Fruit fly (Drosophila melanogaster) whole organism, adult: ENCODE measurements around the gene CG4119.
A peak's percentile ranks its signal among the peaks of the same experiment; 100 is the strongest.

Source experiments
- CG11617 ChIP-seq: fragments of 200-800 bp; sonication (Bioruptor generic); optimal IDR thresholded peaks from 2 replicates; lab custom pipeline; 2017; ENCODE audit warnings: mild to moderate bottlenecking, missing biosample characterization, missing genetic modification reagents, missing genetic modification characterization
- CG12768 ChIP-seq: fragments of 200-800 bp; sonication (Bioruptor generic); optimal IDR thresholded peaks from 2 replicates; lab custom pipeline; 2017; ENCODE audit warnings: missing biosample characterization, missing genetic modification characterization, mild to moderate bottlenecking, moderate library complexity, missing genetic modification reagents
- CG14711 ChIP-seq: fragments of 200-800 bp; sonication (Bioruptor generic); optimal IDR thresholded peaks from 2 replicates; lab custom pipeline; 2018; ENCODE audit warnings: missing biosample characterization, mild to moderate bottlenecking, missing genetic modification characterization, moderate library complexity
- CG1620 ChIP-seq: fragments of 200-800 bp; sonication (Bioruptor generic); optimal IDR thresholded peaks from 2 replicates; lab custom pipeline; 2016; ENCODE audit warnings: missing biosample characterization, missing genetic modification characterization
- CG33017 ChIP-seq: fragments of 200-800 bp; sonication (Bioruptor generic); optimal IDR thresholded peaks from 2 replicates; lab custom pipeline; 2018; ENCODE audit warnings: missing biosample characterization, mild to moderate bottlenecking, missing genetic modification characterization, moderate library complexity
- CG5204 ChIP-seq: fragments of 200-800 bp; sonication (Bioruptor generic); optimal IDR thresholded peaks from 2 replicates; lab custom pipeline; 2016; ENCODE audit warnings: missing biosample characterization, missing genetic modification characterization
- CG7045 ChIP-seq: fragments of 200-800 bp; sonication (Bioruptor generic); optimal IDR thresholded peaks from 2 replicates; lab custom pipeline; 2017; ENCODE audit warnings: missing biosample characterization, mild to moderate bottlenecking, missing genetic modification characterization
- CG7101 ChIP-seq: fragments of 200-800 bp; sonication (Bioruptor generic); optimal IDR thresholded peaks from 2 replicates; lab custom pipeline; 2018; ENCODE audit warnings: missing biosample characterization, mild to moderate bottlenecking, missing genetic modification characterization, moderate library complexity
- Clk ChIP-seq: fragments of 200-800 bp; sonication (Bioruptor generic); optimal IDR thresholded peaks from 2 replicates; lab custom pipeline; 2017; ENCODE audit warnings: missing biosample characterization, missing genetic modification characterization
- Crg-1 ChIP-seq: fragments of 200-800 bp; sonication (Bioruptor generic); optimal IDR thresholded peaks from 2 replicates; lab custom pipeline; 2016; ENCODE audit warnings: missing biosample characterization, missing genetic modification characterization
- Hr96 ChIP-seq: fragments of 200-800 bp; sonication (Bioruptor generic); optimal IDR thresholded peaks from 2 replicates; lab custom pipeline; 2016; ENCODE audit warnings: missing biosample characterization, missing genetic modification characterization
- Mnt ChIP-seq: fragments of 200-800 bp; sonication (Bioruptor generic); optimal IDR thresholded peaks from 2 replicates; lab custom pipeline; 2016; ENCODE audit warnings: missing biosample characterization, mild to moderate bottlenecking, missing genetic modification characterization
- bab1 ChIP-seq: fragments of 200-800 bp; sonication (Bioruptor generic); optimal IDR thresholded peaks from 3 replicates; lab custom pipeline; 2019; ENCODE audit warnings: missing biosample characterization, mild to moderate bottlenecking, missing genetic modification characterization, moderate library complexity
- cic ChIP-seq: fragments of 200-800 bp; sonication (Bioruptor generic); optimal IDR thresholded peaks from 2 replicates; lab custom pipeline; 2017; ENCODE audit warnings: missing biosample characterization, mild to moderate bottlenecking, missing genetic modification characterization, moderate library complexity
- cnc ChIP-seq, 2 experiments: fragments of >200 bp; optimal IDR thresholded peaks; 2 replicates each; lab custom pipeline; 2017
- kay ChIP-seq: fragments of 200-800 bp; sonication (Bioruptor generic); peaks from one replicate; lab custom pipeline; 2016; ENCODE audit warnings: missing biosample characterization, missing genetic modification characterization, borderline replicate concordance
- ovo ChIP-seq: fragments of 200-800 bp; sonication (Bioruptor generic); optimal IDR thresholded peaks from 2 replicates; lab custom pipeline; 2016; ENCODE audit warnings: missing biosample characterization, missing genetic modification characterization
- pad ChIP-seq: fragments of 200-800 bp; sonication (Bioruptor generic); optimal IDR thresholded peaks from 3 replicates; lab custom pipeline; 2017; ENCODE audit warnings: missing biosample characterization, missing genetic modification characterization, mild to moderate bottlenecking, moderate library complexity, missing genetic modification reagents
- tj ChIP-seq: fragments of 200-800 bp; sonication (Bioruptor generic); optimal IDR thresholded peaks from 3 replicates; lab custom pipeline; 2017; ENCODE audit warnings: missing biosample characterization, mild to moderate bottlenecking, missing genetic modification characterization, moderate library complexity
- toe ChIP-seq: fragments of 200-800 bp; sonication (Bioruptor generic); optimal IDR thresholded peaks from 2 replicates; lab custom pipeline; 2016; ENCODE audit warnings: missing biosample characterization, missing genetic modification characterization

The CG4119 gene

dm6 chrX:5649998-5650397, 15.9 kb upstream of the CG4119 start:
- TF ChIP-seq pad (GFP tag; lab: Kevin White, UChicago) (peak; percentile 96), CG5204 (no peak), CG11617 (GFP tag; lab: Kevin White, UChicago) (no peak)

dm6 chrX:5661971-5662370, 3.9 kb upstream of the CG4119 start:
- no peak for TF ChIP-seq CG12768 (GFP tag; lab: Kevin White, UChicago)
- TF ChIP-seq Hr96 (GFP tag; lab: Kevin White, UChicago), result no peak
- no peak for TF ChIP-seq cnc (optimal IDR thresholded peaks at IDR 0.05; lab: Kevin White, UChicago)
- TF ChIP-seq CG14711 (tag; lab: Kevin White, UChicago), result no peak
- no peak for TF ChIP-seq CG5204
- TF ChIP-seq bab1 (GFP tag; lab: Kevin White, UChicago), result no peak
- TF ChIP-seq pad (GFP tag; lab: Kevin White, UChicago), result peak; percentile 53
- no peak for TF ChIP-seq tj (GFP tag; lab: Kevin White, UChicago)
- no peak for TF ChIP-seq CG33017

dm6 chrX:5662761-5663160, 3.1 kb upstream of the CG4119 start, which contains the start of gene OtopLc:
Gene OtopLc (minus strand): TSS chrX:5662861.
- TF ChIP-seq cnc (optimal IDR thresholded peaks at IDR 0.05; lab: Kevin White, UChicago) (no peak), Clk (no peak), CG5204 (no peak), tj (GFP tag; lab: Kevin White, UChicago) (no peak), toe (no peak), CG7101 (tag; lab: Kevin White, UChicago) (no peak)

dm6 chrX:5664222-5664621, 1.6 kb upstream of the CG4119 start:
- peak; percentile 33 for TF ChIP-seq Mnt (GFP tag; lab: Kevin White, UChicago)
- peak; percentile 4 for TF ChIP-seq pad (GFP tag; lab: Kevin White, UChicago)
- no peak for TF ChIP-seq cic

dm6 chrX:5671537-5672029, 5.7 kb downstream of the CG4119 start, which contains the start of gene Rab18:
Gene Rab18 (minus strand): TSS chrX:5671812.
- TF ChIP-seq Crg-1 (GFP tag; lab: Kevin White, UChicago) (peak; percentile 1), pad (GFP tag; lab: Kevin White, UChicago) (no peak), CG11617 (GFP tag; lab: Kevin White, UChicago) (no peak), kay (GFP tag; lab: Kevin White, UChicago) (no peak), tj (GFP tag; lab: Kevin White, UChicago) (no peak), Clk (no peak), toe (peak; percentile 63), cic (no peak), CG33017 (no peak), bab1 (GFP tag; lab: Kevin White, UChicago) (peak; percentile 16), cnc (optimal IDR thresholded peaks at IDR 0.05; lab: Kevin White, UChicago) (no peak), CG5204 (no peak), CG1620 (peak; percentile 60), ovo (GFP tag; lab: Kevin White, UChicago) (peak; percentile 23), CG7101 (tag; lab: Kevin White, UChicago) (peak; percentile 13), Mnt (GFP tag; lab: Kevin White, UChicago) (peak; percentile 72), CG14711 (tag; lab: Kevin White, UChicago) (no peak), Hr96 (GFP tag; lab: Kevin White, UChicago) (no peak), CG7045 (GFP tag; lab: Kevin White, UChicago) (no peak), CG12768 (GFP tag; lab: Kevin White, UChicago) (peak; percentile 62)

dm6 chrX:5672243-5673051, 6.6 kb downstream of the CG4119 start, which contains the start of gene RpL35:
Gene RpL35 (plus strand): TSS chrX:5672401.
- TF ChIP-seq CG7045 (GFP tag; lab: Kevin White, UChicago) (no peak), CG33017 (no peak), CG5204 (no peak), CG1620 (peak; percentile 49), Clk (no peak), CG14711 (tag; lab: Kevin White, UChicago) (peak; percentile 40), CG12768 (GFP tag; lab: Kevin White, UChicago) (peak; percentile 34), pad (GFP tag; lab: Kevin White, UChicago) (peak; percentile 55), tj (GFP tag; lab: Kevin White, UChicago) (peak; percentile 53), toe (peak; percentile 21), Hr96 (GFP tag; lab: Kevin White, UChicago) (peak; percentile 83), cnc (optimal IDR thresholded peaks at IDR 0.05; lab: Kevin White, UChicago) (no peak), CG11617 (GFP tag; lab: Kevin White, UChicago) (peak; percentile 76), Crg-1 (GFP tag; lab: Kevin White, UChicago) (peak; percentile 78), CG7101 (tag; lab: Kevin White, UChicago) (peak; percentile 71), ovo (GFP tag; lab: Kevin White, UChicago) (peak; percentile 45), kay (GFP tag; lab: Kevin White, UChicago) (no peak), cic (no peak), Mnt (GFP tag; lab: Kevin White, UChicago) (peak; percentile 96), bab1 (GFP tag; lab: Kevin White, UChicago) (peak; percentile 84)
